Worm (Caenorhabditis elegans) whole organism, early embryonic: ENCODE results near the gene nmr-1.

Experiments used
- B0310.2 ChIP-seq: sonication (generic microtip); optimal IDR thresholded peaks from 2 replicates; lab custom pipeline; 2016; ENCODE audit warnings: mild to moderate bottlenecking, missing genetic modification characterization, missing compliant biosample characterization
- F13C5.2 ChIP-seq: sonication (generic microtip); optimal IDR thresholded peaks from 2 replicates; lab custom pipeline; 2017; ENCODE audit warnings: mild to moderate bottlenecking, missing genetic modification characterization, inconsistent platforms, missing compliant biosample characterization
- aly-1 ChIP-seq: sonication (generic microtip); optimal IDR thresholded peaks from 2 replicates; lab custom pipeline; 2016; ENCODE audit warnings: missing genetic modification characterization, missing compliant biosample characterization
- ama-1 ChIP-seq: fragments of 150-350 bp; optimal IDR thresholded peaks from 2 replicates; lab custom pipeline; 2014
- ceh-13 ChIP-seq: fragments of 200-800 bp; sonication (Bioruptor generic); optimal IDR thresholded peaks from 2 replicates; lab custom pipeline; 2018; ENCODE audit warnings: mild to moderate bottlenecking, missing genetic modification characterization, missing compliant biosample characterization
- ceh-36 ChIP-seq: sonication (generic microtip); optimal IDR thresholded peaks from 2 replicates; lab custom pipeline; 2016; ENCODE audit warnings: missing genetic modification characterization, inconsistent platforms, missing compliant biosample characterization
- ets-7 ChIP-seq: sonication (generic microtip); optimal IDR thresholded peaks from 2 replicates; lab custom pipeline; 2016; ENCODE audit warnings: missing genotype, missing genetic modification characterization, missing compliant biosample characterization
- flt-1 ChIP-seq: fragments of 200-800 bp; sonication (Bioruptor generic); IDR thresholded peaks from 2 replicates; pipeline ENCODE4 v1.3.6; 2022; ENCODE audit warnings: missing genetic modification characterization, missing compliant biosample characterization
- hmbx-1 ChIP-seq: sonication (generic microtip); optimal IDR thresholded peaks from 2 replicates; lab custom pipeline; 2016; ENCODE audit warnings: mild to moderate bottlenecking, missing genetic modification characterization, missing compliant biosample characterization
- hmg-4 ChIP-seq: fragments of 200-800 bp; sonication (Bioruptor generic); optimal IDR thresholded peaks from 2 replicates; lab custom pipeline; 2018; ENCODE audit warnings: mild to moderate bottlenecking, missing genetic modification characterization, missing compliant biosample characterization
- hnd-1 ChIP-seq: sonication (generic microtip); optimal IDR thresholded peaks from 2 replicates; lab custom pipeline; 2016; ENCODE audit warnings: missing genetic modification characterization, missing compliant biosample characterization
- pes-1 ChIP-seq: fragments of 200-800 bp; sonication (Bioruptor generic); IDR thresholded peaks from 2 replicates; pipeline ENCODE4 v1.3.6; 2022; ENCODE audit warnings: missing genetic modification reagents, missing genetic modification characterization, missing compliant biosample characterization
- scrt-1 ChIP-seq: fragments of 200-800 bp; sonication (Bioruptor generic); IDR thresholded peaks from 2 replicates; pipeline ENCODE4 v1.3.6; 2022; ENCODE audit warnings: missing genetic modification characterization, missing compliant biosample characterization
- sea-1 ChIP-seq: fragments of 200-800 bp; sonication (Bioruptor generic); conservative IDR thresholded peaks from 2 replicates; pipeline ENCODE4 v1.3.6; 2022; ENCODE audit warnings: missing genetic modification characterization, missing compliant biosample characterization
- tbx-11 ChIP-seq: fragments of 200-800 bp; sonication (Bioruptor generic); IDR thresholded peaks from 2 replicates; pipeline ENCODE4 v1.3.6; 2022; ENCODE audit warnings: missing genetic modification characterization, missing compliant biosample characterization
- tbx-37 ChIP-seq: fragments of 200-800 bp; sonication (Bioruptor generic); conservative IDR thresholded peaks from 2 replicates; pipeline ENCODE4 v1.3.6; 2022; ENCODE audit warnings: missing genetic modification reagents, missing genetic modification characterization, missing compliant biosample characterization
- tra-4 ChIP-seq: sonication (generic microtip); optimal IDR thresholded peaks from 2 replicates; lab custom pipeline; 2017; ENCODE audit warnings: missing genetic modification characterization, missing compliant biosample characterization

Gene nmr-1

DNA sequence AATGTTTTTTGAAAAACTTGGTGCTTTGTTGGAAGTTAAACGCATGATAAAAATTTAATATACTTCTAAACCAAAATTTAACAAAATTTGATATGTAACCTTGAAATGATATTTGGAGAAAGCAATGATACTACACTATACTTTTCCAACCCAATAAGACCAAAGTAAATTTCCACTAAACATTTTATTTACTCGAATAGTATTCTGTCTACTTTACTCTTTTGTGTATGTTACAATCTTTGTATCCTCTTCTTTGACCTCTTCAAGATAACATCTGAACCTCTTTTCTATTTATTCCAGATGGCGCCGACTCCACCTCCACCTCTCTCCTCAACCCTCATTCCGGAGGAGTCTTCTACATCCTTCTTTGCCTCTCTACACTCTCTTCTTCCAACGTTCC, 7.1 kb upstream of the nmr-1 start, which contains the start of gene dhs-5:
dhs-5 (plus strand) TSS at position 301 of the 400 bp plus-strand sequence.
- TF ChIP-seq F13C5.2 (tag; lab: Kevin White, UChicago) (no peak), hmg-4 (GFP tag; lab: Kevin White, UChicago) (no peak), hmbx-1 (tag; lab: Kevin White, UChicago) (no peak), tra-4 (tag; lab: Kevin White, UChicago) (no peak), pes-1 (GFP tag; lab: Robert Waterston, UW) (no peak), sea-1 (GFP tag; lab: Robert Waterston, UW) (no peak), ets-7 (tag; lab: Kevin White, UChicago) (no peak), ceh-36 (tag; lab: Kevin White, UChicago) (no peak), ama-1 (no peak), ceh-13 (GFP tag; lab: Kevin White, UChicago) (no peak), hnd-1 (tag; lab: Kevin White, UChicago) (no peak), scrt-1 (GFP tag; lab: Robert Waterston, UW) (no peak), aly-1 (tag; lab: Kevin White, UChicago) (no peak), tbx-11 (GFP tag; lab: Robert Waterston, UW) (no peak), tbx-37 (GFP tag; lab: Robert Waterston, UW) (no peak), B0310.2 (no peak)

DNA sequence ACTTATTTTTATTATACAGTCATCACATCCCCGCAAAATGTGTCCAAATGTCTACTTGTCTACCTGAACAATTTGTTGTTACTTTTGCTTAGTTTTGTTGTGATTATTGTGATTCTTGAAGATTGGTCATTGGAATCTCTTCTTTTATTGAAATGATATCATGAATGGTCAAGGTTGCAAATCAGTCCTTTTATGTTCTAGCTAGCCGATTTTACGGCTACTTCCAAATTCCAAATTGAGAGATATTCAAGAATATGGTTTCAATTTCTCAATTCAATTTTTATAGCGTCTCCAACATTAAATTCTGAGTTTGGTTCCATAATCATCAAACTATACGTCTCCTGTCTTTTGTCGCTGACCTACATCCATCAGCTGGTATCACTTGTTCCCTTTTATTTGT, 4.9 kb upstream of the nmr-1 start:
- TF ChIP-seq aly-1 (tag; lab: Kevin White, UChicago) (no peak), ceh-13 (GFP tag; lab: Kevin White, UChicago) (no peak)

DNA sequence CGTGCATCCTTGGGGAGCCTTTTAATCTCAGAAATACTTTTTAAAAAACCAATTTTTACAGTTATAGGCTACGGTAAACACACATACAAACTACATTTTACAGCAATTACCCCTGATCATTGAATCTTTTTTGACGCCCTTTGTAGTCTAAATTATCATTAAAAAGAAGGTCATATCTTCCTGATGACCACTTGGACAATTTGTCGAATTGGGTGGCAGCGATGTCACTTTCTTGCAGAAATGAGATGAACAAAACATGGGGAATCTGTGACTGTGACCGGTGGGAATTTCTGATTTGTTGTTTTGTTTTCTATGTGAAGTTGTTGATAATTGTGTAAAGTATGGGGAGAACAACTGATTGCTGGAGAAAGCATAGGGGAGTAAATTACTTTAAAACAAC, 3.2 kb upstream of the nmr-1 start:
- TF ChIP-seq scrt-1 (GFP tag; lab: Robert Waterston, UW), result no peak
- TF ChIP-seq sea-1 (GFP tag; lab: Robert Waterston, UW), result no peak
- TF ChIP-seq ets-7 (tag; lab: Kevin White, UChicago), result no peak
- no peak for TF ChIP-seq flt-1 (GFP tag; lab: Robert Waterston, UW)
- no peak for TF ChIP-seq pes-1 (GFP tag; lab: Robert Waterston, UW)
- TF ChIP-seq hmbx-1 (tag; lab: Kevin White, UChicago), result no peak
- TF ChIP-seq aly-1 (tag; lab: Kevin White, UChicago), result no peak
- no peak for TF ChIP-seq tbx-11 (GFP tag; lab: Robert Waterston, UW)

DNA sequence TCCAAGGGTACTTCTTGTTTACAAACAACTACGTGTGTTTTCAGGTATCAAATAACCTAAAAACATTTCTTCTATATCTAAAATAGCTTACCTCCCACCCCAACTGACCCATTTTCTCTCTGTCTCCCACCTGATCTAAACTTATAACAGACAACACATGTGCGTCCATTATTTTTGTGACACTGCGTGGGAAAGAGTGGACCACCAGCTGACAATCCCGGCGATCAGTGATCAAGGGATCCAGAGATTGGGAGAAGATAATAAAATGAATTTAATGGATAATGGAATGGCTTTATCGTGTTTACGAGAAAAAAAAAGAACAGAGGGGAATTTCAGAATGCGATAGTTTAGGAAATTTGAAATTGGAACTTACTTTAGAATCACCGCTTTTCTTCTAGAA, 2.8 kb upstream of the nmr-1 start:
- TF ChIP-seq hmbx-1 (tag; lab: Kevin White, UChicago) (no peak), hnd-1 (tag; lab: Kevin White, UChicago) (no peak), ceh-36 (tag; lab: Kevin White, UChicago) (no peak), pes-1 (GFP tag; lab: Robert Waterston, UW) (no peak), tbx-37 (GFP tag; lab: Robert Waterston, UW) (no peak), ets-7 (tag; lab: Kevin White, UChicago) (no peak), tbx-11 (GFP tag; lab: Robert Waterston, UW) (no peak), flt-1 (GFP tag; lab: Robert Waterston, UW) (no peak), hmg-4 (GFP tag; lab: Kevin White, UChicago) (no peak), B0310.2 (no peak), scrt-1 (GFP tag; lab: Robert Waterston, UW) (no peak), sea-1 (GFP tag; lab: Robert Waterston, UW) (no peak), aly-1 (tag; lab: Kevin White, UChicago) (no peak), tra-4 (tag; lab: Kevin White, UChicago) (no peak), ceh-13 (GFP tag; lab: Kevin White, UChicago) (no peak), F13C5.2 (tag; lab: Kevin White, UChicago) (no peak), ama-1 (no peak)

DNA sequence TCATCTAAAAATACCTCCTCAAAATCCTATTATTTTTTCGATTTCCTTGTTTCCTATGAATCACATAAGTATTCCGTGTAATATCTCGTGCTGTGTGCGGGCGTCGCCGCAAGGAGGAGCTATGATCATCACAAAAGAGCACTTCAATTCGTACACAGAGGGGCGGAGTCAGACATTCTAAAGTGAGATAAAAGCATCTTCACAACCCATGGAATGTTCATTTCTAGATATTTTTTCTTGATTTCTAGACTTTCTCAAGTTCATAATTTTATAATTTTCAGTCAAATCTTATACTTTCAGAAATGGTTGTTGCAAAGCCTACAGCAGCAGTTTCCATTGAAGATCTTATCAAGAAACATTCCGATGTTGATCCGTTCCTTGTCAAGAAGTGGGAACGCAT, 975 bp upstream of the nmr-1 start, which contains the start of gene cex-1:
cex-1 (plus strand) TSS at position 301 of the 400 bp plus-strand sequence.
- no peak for TF ChIP-seq scrt-1 (GFP tag; lab: Robert Waterston, UW)
- TF ChIP-seq flt-1 (GFP tag; lab: Robert Waterston, UW), result no peak
- no peak for TF ChIP-seq tbx-37 (GFP tag; lab: Robert Waterston, UW)
- TF ChIP-seq F13C5.2 (tag; lab: Kevin White, UChicago), result no peak

DNA sequence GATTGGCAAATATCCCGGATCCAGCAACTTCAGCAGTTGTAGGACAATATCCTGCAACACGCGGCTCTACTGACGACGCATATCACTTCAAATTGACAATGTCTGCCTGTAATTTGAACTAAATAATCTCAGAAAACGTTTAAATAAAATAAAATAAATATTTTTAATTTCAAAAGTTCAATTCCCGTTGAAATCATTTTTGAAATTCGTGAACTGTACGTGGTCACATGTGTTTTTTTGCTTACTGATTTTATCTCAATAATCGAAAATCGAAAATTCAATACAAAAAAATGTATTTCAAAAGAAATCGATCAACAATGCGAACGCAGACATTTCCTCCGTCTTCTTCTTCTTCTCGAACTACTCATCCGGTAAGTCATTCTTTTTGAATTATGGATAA, 8.8 kb downstream of the nmr-1 start, which contains the start of gene F07F6.1:
F07F6.1 (plus strand) TSS at position 301 of the 400 bp plus-strand sequence.
- TF ChIP-seq ama-1 (no peak), aly-1 (tag; lab: Kevin White, UChicago) (no peak), ets-7 (tag; lab: Kevin White, UChicago) (no peak), flt-1 (GFP tag; lab: Robert Waterston, UW) (no peak), hmg-4 (GFP tag; lab: Kevin White, UChicago) (no peak), tbx-37 (GFP tag; lab: Robert Waterston, UW) (no peak)

DNA sequence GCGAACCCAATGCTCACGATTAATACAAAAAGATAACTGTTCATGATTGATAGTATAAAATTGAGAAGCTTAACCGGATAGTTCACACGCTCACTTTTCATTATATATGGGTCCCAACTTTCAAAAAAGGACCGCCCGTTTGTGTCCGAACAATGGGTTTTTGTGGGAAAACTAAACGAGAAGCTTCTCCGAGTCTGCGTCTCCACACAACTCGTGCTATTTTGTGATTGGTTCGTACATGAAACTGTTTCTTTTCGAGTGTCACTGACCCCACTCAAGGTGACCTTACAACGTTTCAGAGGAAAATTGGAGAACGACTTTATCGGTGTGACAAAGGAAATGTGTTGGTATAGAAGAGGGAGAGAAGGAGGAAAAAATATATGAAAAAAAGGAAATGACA, 9.6 kb downstream of the nmr-1 start, which contains the start of gene dct-5:
dct-5 (minus strand) TSS at position 101 of the 400 bp plus-strand sequence.
- TF ChIP-seq hmbx-1 (tag; lab: Kevin White, UChicago) (no peak), flt-1 (GFP tag; lab: Robert Waterston, UW) (no peak), sea-1 (GFP tag; lab: Robert Waterston, UW) (no peak), hmg-4 (GFP tag; lab: Kevin White, UChicago) (no peak), B0310.2 (no peak), F13C5.2 (tag; lab: Kevin White, UChicago) (no peak), tbx-37 (GFP tag; lab: Robert Waterston, UW) (no peak), ceh-13 (GFP tag; lab: Kevin White, UChicago) (no peak), pes-1 (GFP tag; lab: Robert Waterston, UW) (no peak), ceh-36 (tag; lab: Kevin White, UChicago) (no peak), aly-1 (tag; lab: Kevin White, UChicago) (no peak), tbx-11 (GFP tag; lab: Robert Waterston, UW) (no peak)
